Worm (Caenorhabditis elegans): Measurements from ENCODE around the gene srv-25.

ce11 chrIV:6269346-6269745 is 34.2 kb downstream of the srv-25 start, which contains the start of gene srv-30:
- no peak for TF ChIP-seq fkh-10 (GFP tag; optimal IDR thresholded peaks at IDR 0.05)
- no peak for TF ChIP-seq F13H6.1 (tag; optimal IDR thresholded peaks at IDR 0.05)
- TF ChIP-seq pha-4 (tag; optimal IDR thresholded peaks at IDR 0.05): no peak
- TF ChIP-seq hlh-30 (tag; optimal IDR thresholded peaks at IDR 0.05; ENCODE audit: insufficient read depth): no peak
